Worm (Caenorhabditis elegans) whole organism, late embryonic: ENCODE data around the gene C18E9.7.

ENCODE experiments used
- C38D4.7 ChIP-seq: fragments of 200-800 bp; sonication (Bioruptor generic); optimal IDR thresholded peaks from 2 replicates; lab custom pipeline; 2018; ENCODE audit warnings: mild to moderate bottlenecking, missing genetic modification characterization, moderate library complexity, missing compliant biosample characterization
- F13H6.1 ChIP-seq: sonication (generic microtip); optimal IDR thresholded peaks from 2 replicates; lab custom pipeline; 2016; ENCODE audit warnings: missing genetic modification characterization, missing compliant biosample characterization
- Y22D7AL.16 ChIP-seq: sonication (generic microtip); optimal IDR thresholded peaks from 2 replicates; lab custom pipeline; 2016; ENCODE audit warnings: missing genetic modification characterization, missing compliant biosample characterization
- ama-1 ChIP-seq: fragments of 150-350 bp; optimal IDR thresholded peaks from 2 replicates; lab custom pipeline; 2014
- ceh-18 ChIP-seq: sonication (generic microtip); optimal IDR thresholded peaks from 2 replicates; lab custom pipeline; 2016; ENCODE audit warnings: missing genetic modification characterization, missing compliant biosample characterization
- ceh-24 ChIP-seq: sonication (generic microtip); optimal IDR thresholded peaks from 2 replicates; lab custom pipeline; 2016; ENCODE audit warnings: mild to moderate bottlenecking, missing genetic modification characterization, missing compliant biosample characterization
- ceh-30 ChIP-seq: fragments of 150-350 bp; optimal IDR thresholded peaks from 2 replicates; lab custom pipeline; 2014; ENCODE audit warnings: missing biosample characterization, missing genetic modification characterization
- ceh-31 ChIP-seq: sonication (generic microtip); optimal IDR thresholded peaks from 2 replicates; lab custom pipeline; 2016; ENCODE audit warnings: missing genetic modification characterization, missing compliant biosample characterization
- ceh-6 ChIP-seq: fragments of 200-800 bp; sonication (Bioruptor generic); optimal IDR thresholded peaks from 2 replicates; lab custom pipeline; 2018; ENCODE audit warnings: mild to moderate bottlenecking, missing genetic modification characterization, missing compliant biosample characterization
- che-1 ChIP-seq: sonication (generic microtip); optimal IDR thresholded peaks from 2 replicates; lab custom pipeline; 2016; ENCODE audit warnings: mild to moderate bottlenecking, missing genetic modification characterization, missing compliant biosample characterization
- dmd-4 ChIP-seq: sonication (generic microtip); optimal IDR thresholded peaks from 2 replicates; lab custom pipeline; 2016; ENCODE audit warnings: borderline replicate concordance, missing genetic modification characterization, missing compliant biosample characterization
- fax-1 ChIP-seq: sonication (generic microtip); optimal IDR thresholded peaks from 2 replicates; lab custom pipeline; 2016; ENCODE audit warnings: missing genotype, missing genetic modification characterization, missing compliant biosample characterization
- hlh-13 ChIP-seq: fragments of 200-800 bp; sonication (Bioruptor generic); optimal IDR thresholded peaks from 2 replicates; lab custom pipeline; 2018; ENCODE audit warnings: mild to moderate bottlenecking, missing genetic modification characterization, missing compliant biosample characterization
- hlh-30 ChIP-seq: sonication (generic microtip); optimal IDR thresholded peaks from 2 replicates; lab custom pipeline; 2017; ENCODE audit warnings: antibody characterized with exemption, missing genetic modification characterization, missing compliant biosample characterization; ENCODE audit not compliant: insufficient read depth
- lim-6 ChIP-seq: sonication (generic microtip); optimal IDR thresholded peaks from 2 replicates; lab custom pipeline; 2016; ENCODE audit warnings: missing genetic modification characterization, missing compliant biosample characterization
- lin-11 ChIP-seq: fragments of 200-800 bp; sonication (Bioruptor generic); optimal IDR thresholded peaks from 2 replicates; lab custom pipeline; 2018; ENCODE audit warnings: mild to moderate bottlenecking, missing genetic modification characterization, missing compliant biosample characterization
- madf-2 ChIP-seq: sonication (generic microtip); optimal IDR thresholded peaks from 2 replicates; lab custom pipeline; 2017; ENCODE audit warnings: missing genetic modification characterization, missing compliant biosample characterization
- mec-3 ChIP-seq: sonication (generic microtip); optimal IDR thresholded peaks from 2 replicates; lab custom pipeline; 2016; ENCODE audit warnings: borderline replicate concordance, missing genetic modification characterization, missing compliant biosample characterization
- nhr-232 ChIP-seq: sonication (generic microtip); optimal IDR thresholded peaks from 2 replicates; lab custom pipeline; 2016; ENCODE audit warnings: missing genetic modification characterization, missing compliant biosample characterization
- odd-2 ChIP-seq: sonication (generic microtip); optimal IDR thresholded peaks from 2 replicates; lab custom pipeline; 2017; ENCODE audit warnings: antibody characterized with exemption, mild to moderate bottlenecking, missing genetic modification characterization, missing compliant biosample characterization
- pat-9 ChIP-seq: fragments of 200-800 bp; sonication (Bioruptor generic); optimal IDR thresholded peaks from 2 replicates; lab custom pipeline; 2018; ENCODE audit warnings: mild to moderate bottlenecking, missing genetic modification characterization, moderate library complexity, missing compliant biosample characterization
- pha-2 ChIP-seq: sonication (generic microtip); optimal IDR thresholded peaks from 2 replicates; lab custom pipeline; 2017; ENCODE audit warnings: mild to moderate bottlenecking, missing genetic modification characterization, missing compliant biosample characterization
- pha-4 ChIP-seq: fragments of 150-350 bp; optimal IDR thresholded peaks from 2 replicates; lab custom pipeline; 2018; ENCODE audit warnings: missing biosample characterization, missing genetic modification reagents, missing genetic modification characterization
- pros-1 ChIP-seq: fragments of 150-350 bp; optimal IDR thresholded peaks from 2 replicates; lab custom pipeline; 2014; ENCODE audit warnings: missing biosample characterization, missing genetic modification reagents, missing genetic modification characterization
- ref-2 ChIP-seq: sonication (generic microtip); optimal IDR thresholded peaks from 2 replicates; lab custom pipeline; 2016; ENCODE audit warnings: missing genetic modification characterization, missing compliant biosample characterization
- rnt-1 ChIP-seq: sonication (generic microtip); optimal IDR thresholded peaks from 2 replicates; lab custom pipeline; 2016; ENCODE audit warnings: missing genetic modification characterization, missing compliant biosample characterization
- sdc-2 ChIP-seq: sonication (generic microtip); optimal IDR thresholded peaks from 2 replicates; lab custom pipeline; 2016; ENCODE audit warnings: missing genotype, missing genetic modification characterization, missing compliant biosample characterization
- tbx-7 ChIP-seq: sonication (generic microtip); optimal IDR thresholded peaks from 2 replicates; lab custom pipeline; 2016; ENCODE audit warnings: missing genotype, missing genetic modification characterization, missing compliant biosample characterization
- ttx-3 ChIP-seq: sonication (generic microtip); optimal IDR thresholded peaks from 2 replicates; lab custom pipeline; 2016; ENCODE audit warnings: missing genetic modification reagents, missing genetic modification characterization, missing compliant biosample characterization
- unc-3 ChIP-seq, 2 experiments: fragments of 200-800 bp in 1 of 2; sonication (Bioruptor generic) in 1 of 2; sonication (generic microtip) in 1 of 2; conservative IDR thresholded peaks in 1 of 2; optimal IDR thresholded peaks in 1 of 2; 2 replicates each; pipeline versions ENCODE4 v1.3.6 to Lab custom; 2016 to 2022; ENCODE audit warnings: missing compliant biosample characterization in 2 of 2, missing genetic modification characterization in 2 of 2, missing genetic modification reagents in 1 of 2
- unc-42 ChIP-seq: sonication (generic microtip); optimal IDR thresholded peaks from 2 replicates; lab custom pipeline; 2016; ENCODE audit warnings: missing genotype, missing genetic modification characterization, missing compliant biosample characterization
- unc-86 ChIP-seq: sonication (generic microtip); optimal IDR thresholded peaks from 2 replicates; lab custom pipeline; 2016; ENCODE audit warnings: missing genetic modification characterization, missing compliant biosample characterization
- ztf-16 ChIP-seq: sonication (generic microtip); optimal IDR thresholded peaks from 2 replicates; lab custom pipeline; 2017; ENCODE audit warnings: missing genetic modification characterization, missing compliant biosample characterization

Gene C18E9.7

ce11 chrII:8938907-8939622 lies 43.5 kb downstream of the C18E9.7 start:
- TF ChIP-seq ceh-31 (tag; lab: Kevin White, UChicago) = no peak
- TF ChIP-seq pha-4 (tag; lab: Kevin White, UChicago) = no peak
- TF ChIP-seq ceh-30 (tag; lab: Kevin White, UChicago) = no peak
- no peak for TF ChIP-seq nhr-232 (tag; lab: Kevin White, UChicago)
- TF ChIP-seq odd-2 = no peak
- TF ChIP-seq lin-11 (tag; lab: Kevin White, UChicago) = no peak
- no peak for TF ChIP-seq rnt-1 (tag; lab: Kevin White, UChicago)
- no peak for TF ChIP-seq lim-6 (tag; lab: Kevin White, UChicago)
- no peak for TF ChIP-seq pha-2 (tag; lab: Kevin White, UChicago)
- TF ChIP-seq che-1 = no peak
- no peak for TF ChIP-seq ttx-3 (tag; lab: Kevin White, UChicago)

ce11 chrII:8933693-8934432 lies 48.7 kb downstream of the C18E9.7 start, which contains the start of gene T21B10.3:
Gene T21B10.3 (plus strand): TSS chrII:8934382.
- TF ChIP-seq ama-1 (lab: Kevin White, UChicago) (no peak), lin-11 (tag; lab: Kevin White, UChicago) (no peak), ref-2 (no peak), hlh-30 (tag; lab: Kevin White, UChicago) (no peak), ceh-24 (no peak), pat-9 (no peak), madf-2 (no peak), pha-2 (tag; lab: Kevin White, UChicago) (no peak), ceh-6 (GFP tag; lab: Kevin White, UChicago) (no peak), Y22D7AL.16 (tag; lab: Kevin White, UChicago) (no peak), pros-1 (tag; lab: Kevin White, UChicago) (no peak), fax-1 (tag; lab: Kevin White, UChicago) (no peak), unc-3 (GFP tag; conservative IDR thresholded peaks at IDR 0.05; lab: Robert Waterston, UW) (no peak), unc-3 (tag; optimal IDR thresholded peaks at IDR 0.05; lab: Kevin White, UChicago) (no peak), F13H6.1 (tag; lab: Kevin White, UChicago) (no peak), pha-4 (tag; lab: Kevin White, UChicago) (no peak), tbx-7 (tag; lab: Kevin White, UChicago) (no peak), rnt-1 (tag; lab: Kevin White, UChicago) (no peak), dmd-4 (tag; lab: Kevin White, UChicago) (no peak)

ce11 chrII:8932392-8932791 lies 50.2 kb downstream of the C18E9.7 start:
- TF ChIP-seq mec-3 = no peak
- TF ChIP-seq ama-1 (lab: Kevin White, UChicago) = no peak
- no peak for TF ChIP-seq unc-86 (tag; lab: Kevin White, UChicago)
- no peak for TF ChIP-seq C38D4.7
- TF ChIP-seq hlh-13 (GFP tag; lab: Kevin White, UChicago) = no peak
- no peak for TF ChIP-seq lim-6 (tag; lab: Kevin White, UChicago)
- TF ChIP-seq ttx-3 (tag; lab: Kevin White, UChicago) = no peak
- TF ChIP-seq ztf-16 (tag; lab: Kevin White, UChicago) = no peak

ce11 chrII:8931405-8932149 lies 51.0 kb downstream of the C18E9.7 start:
- TF ChIP-seq mec-3 (no peak), ceh-18 (tag; lab: Kevin White, UChicago) (peak; percentile 11), ama-1 (lab: Kevin White, UChicago) (no peak), unc-42 (peak; percentile 29), sdc-2 (tag; lab: Kevin White, UChicago) (peak; percentile 9), F13H6.1 (tag; lab: Kevin White, UChicago) (no peak), ceh-31 (tag; lab: Kevin White, UChicago) (no peak)
